Worm (Caenorhabditis elegans) whole organism, L2 larva: ENCODE measurements around the gene atf-2.

Source experiments
- dmd-4 ChIP-seq: sonication (generic microtip); optimal IDR thresholded peaks from 2 replicates; lab custom pipeline; 2017; ENCODE audit warnings: missing biosample characterization, missing genetic modification characterization
- egl-27 ChIP-seq: sonication (generic microtip); optimal IDR thresholded peaks from 3 replicates; lab custom pipeline; 2017; ENCODE audit warnings: missing biosample characterization, missing genetic modification reagents, missing genetic modification characterization
- nhr-12 ChIP-seq: fragments of 150-350 bp; optimal IDR thresholded peaks from 2 replicates; lab custom pipeline; 2014; ENCODE audit warnings: missing biosample characterization, missing genetic modification characterization
- nhr-23 ChIP-seq: fragments of 150-350 bp; optimal IDR thresholded peaks from 2 replicates; lab custom pipeline; 2014; ENCODE audit warnings: missing biosample characterization, missing genetic modification reagents, missing genetic modification characterization
- nhr-237 ChIP-seq: fragments of 150-350 bp; optimal IDR thresholded peaks from 2 replicates; lab custom pipeline; 2014; ENCODE audit warnings: missing biosample characterization, missing genetic modification characterization
- snpc-4 ChIP-seq: fragments of 150-350 bp; optimal IDR thresholded peaks from 2 replicates; lab custom pipeline; 2014; ENCODE audit warnings: missing biosample characterization, missing genetic modification characterization
- unc-62 ChIP-seq: fragments of 150-350 bp; optimal IDR thresholded peaks from 2 replicates; lab custom pipeline; 2014; ENCODE audit warnings: missing biosample characterization, missing genetic modification reagents, missing genetic modification characterization
- zag-1 ChIP-seq: fragments of 150-350 bp; optimal IDR thresholded peaks from 2 replicates; lab custom pipeline; 2014; ENCODE audit warnings: missing biosample characterization, missing genetic modification characterization

- no peak for TF ChIP-seq nhr-12
- TF ChIP-seq dmd-4 (tag; lab: Kevin White, UChicago), result no peak
- TF ChIP-seq zag-1, result no peak
- TF ChIP-seq nhr-237 (tag; lab: Kevin White, UChicago), result no peak
- TF ChIP-seq egl-27, result no peak
- no peak for TF ChIP-seq unc-62 (GFP tag; lab: Kevin White, UChicago)
- no peak for TF ChIP-seq nhr-23 (tag; lab: Kevin White, UChicago)
- no peak for TF ChIP-seq snpc-4 (tag; lab: Kevin White, UChicago)
Observed at ce11 chrII:8766897-8767296, 15.1 kb downstream of the atf-2 start, which contains the start of gene pah-1.
